Worm (Caenorhabditis elegans): ENCODE results near the gene K08H2.2.

The K08H2.2 gene

ce11 chrX:13264550-13264949 is 29.8 kb upstream of the K08H2.2 start (continued):
- TF ChIP-seq nhr-10 (tag; optimal IDR thresholded peaks at IDR 0.05), result no peak
- TF ChIP-seq nhr-25 (tag; optimal IDR thresholded peaks at IDR 0.05; ENCODE audit: borderline replicate concordance, insufficient read depth), result no peak
- TF ChIP-seq lsy-2 (tag; optimal IDR thresholded peaks at IDR 0.05), result no peak
- TF ChIP-seq ceh-82 (tag; optimal IDR thresholded peaks at IDR 0.05), result no peak
- peak; percentile 71 for TF ChIP-seq dmd-6 (GFP tag; IDR thresholded peaks at IDR 0.05)
- no peak for TF ChIP-seq fos-1 (tag; optimal IDR thresholded peaks at IDR 0.05)
- TF ChIP-seq ces-1 (GFP tag; optimal IDR thresholded peaks at IDR 0.05), result no peak
- TF ChIP-seq snpc-4 (tag; optimal IDR thresholded peaks at IDR 0.05), result no peak
- peak; percentile 76 for TF ChIP-seq ztf-7 (tag; optimal IDR thresholded peaks at IDR 0.05)
- no peak for TF ChIP-seq daf-12 (tag; optimal IDR thresholded peaks at IDR 0.05)
- peak; percentile 55 for TF ChIP-seq lin-13 (GFP tag; optimal IDR thresholded peaks at IDR 0.05)
- TF ChIP-seq nhr-48 (tag; optimal IDR thresholded peaks at IDR 0.05), result peak; percentile 71
- peak; percentile 77; the same call in 1 of the 2 replicates for TF ChIP-seq dmd-9 (GFP tag; IDR thresholded peaks at IDR 0.05)
- TF ChIP-seq sdz-12 (GFP tag; optimal IDR thresholded peaks at IDR 0.05), result peak; percentile 49
- TF ChIP-seq F49E8.2 (tag; optimal IDR thresholded peaks at IDR 0.05; ENCODE audit: borderline replicate concordance), result peak; percentile 39
- TF ChIP-seq F44E2.7 (GFP tag; IDR thresholded peaks at IDR 0.05), result peak; percentile 91
- no peak; the same call in 1 of the 2 replicates for TF ChIP-seq T26A8.4 (GFP tag; IDR thresholded peaks at IDR 0.05)
- peak; percentile 70 for TF ChIP-seq lir-3 (tag; optimal IDR thresholded peaks at IDR 0.05)
- TF ChIP-seq lin-15B (tag; optimal IDR thresholded peaks at IDR 0.05), result no peak
- TF ChIP-seq unc-62 (GFP tag; optimal IDR thresholded peaks at IDR 0.05 in 1 of 2), result peak in 1 of 2 experiments; percentile 78
- no peak for TF ChIP-seq unc-62 (tag; optimal IDR thresholded peaks at IDR 0.05)
- TF ChIP-seq mep-1 (tag; optimal IDR thresholded peaks at IDR 0.05), result no peak
- peak; percentile 22 for TF ChIP-seq nhr-77 (tag; optimal IDR thresholded peaks at IDR 0.05)
- TF ChIP-seq lin-39 (tag; optimal IDR thresholded peaks at IDR 0.05), result no peak
- TF ChIP-seq mxl-3 (GFP tag; optimal IDR thresholded peaks at IDR 0.05), result peak; percentile 54
- no peak for TF ChIP-seq ztf-11 (tag; optimal IDR thresholded peaks at IDR 0.05)
- TF ChIP-seq Y5F2A.4 (GFP tag; optimal IDR thresholded peaks at IDR 0.05), result no peak
- TF ChIP-seq gei-8 (GFP tag; optimal IDR thresholded peaks at IDR 0.05), result peak; percentile 62
- TF ChIP-seq ceh-62 (tag; optimal IDR thresholded peaks at IDR 0.05), result no peak
- peak; percentile 15 for TF ChIP-seq spr-3 (GFP tag; optimal IDR thresholded peaks at IDR 0.05)
- TF ChIP-seq skn-1 (tag; optimal IDR thresholded peaks at IDR 0.05), result no peak
- peak; percentile 40 for TF ChIP-seq zip-2 (tag; optimal IDR thresholded peaks at IDR 0.05)
- TF ChIP-seq lin-29 (GFP tag; IDR thresholded peaks at IDR 0.05), result peak; percentile 74; the same call in 1 of the 2 replicates
- TF ChIP-seq unc-130 (GFP tag; optimal IDR thresholded peaks at IDR 0.05), result peak; percentile 14
- no peak for TF ChIP-seq R02D3.7 (tag; optimal IDR thresholded peaks at IDR 0.05)
- no peak for TF ChIP-seq nhr-76 (tag; optimal IDR thresholded peaks at IDR 0.05)
- peak; percentile 77 for TF ChIP-seq saeg-2 (GFP tag; IDR thresholded peaks at IDR 0.05)
- TF ChIP-seq fkh-10 (GFP tag; optimal IDR thresholded peaks at IDR 0.05), result peak; percentile 63
- TF ChIP-seq ceh-44 (GFP tag; IDR thresholded peaks at IDR 0.05), result peak; percentile 44; the same call in 1 of the 2 replicates
- peak; percentile 87 for TF ChIP-seq dmd-8 (GFP tag; IDR thresholded peaks at IDR 0.05)
- peak; percentile 54 to 81; a peak in 2 of 4 replicates for TF ChIP-seq madf-5 (GFP tag; IDR thresholded peaks at IDR 0.05)
- TF ChIP-seq daf-8 (GFP tag; IDR thresholded peaks at IDR 0.05), result 0 out of 2 replicates have a peak, but pooled peaks have one; percentile 58
- peak; percentile 95 for TF ChIP-seq egl-43 (GFP tag; IDR thresholded peaks at IDR 0.05)
- TF ChIP-seq php-3 (GFP tag; IDR thresholded peaks at IDR 0.05), result peak; percentile 76
- peak; percentile 70 for TF ChIP-seq hlh-30 (tag; optimal IDR thresholded peaks at IDR 0.05; ENCODE audit: insufficient read depth)
- TF ChIP-seq ama-1 (optimal IDR thresholded peaks at IDR 0.05), result no peak
- TF ChIP-seq pqm-1 (tag; optimal IDR thresholded peaks at IDR 0.05), result no peak
- TF ChIP-seq aha-1 (tag), result peak; percentile 98
- peak; percentile 46 for TF ChIP-seq nhr-28 (tag; optimal IDR thresholded peaks at IDR 0.05)
- peak; percentile 79; the same call in 1 of the 2 replicates for TF ChIP-seq Y75B8A.6 (GFP tag; IDR thresholded peaks at IDR 0.05)
- TF ChIP-seq zag-1 (tag; optimal IDR thresholded peaks at IDR 0.05), result no peak
- TF ChIP-seq dpl-1 (GFP tag; optimal IDR thresholded peaks at IDR 0.05), result no peak
- peak; percentile 22 to 72 for TF ChIP-seq mdl-1 (tag; optimal IDR thresholded peaks at IDR 0.05)

Data from whole organism, L4 larva.